Fruit fly (Drosophila melanogaster) whole organism, embryonic: ENCODE results near the gene mRpS35.
A peak's percentile ranks its signal among the peaks of the same experiment; 100 is the strongest.

Experiments
- Atf-2 ChIP-seq: fragments of 200-800 bp; sonication (Bioruptor generic); optimal IDR thresholded peaks from 2 replicates; lab custom pipeline; 2016; ENCODE audit warnings: missing biosample characterization, missing genetic modification characterization
- B-H2 ChIP-seq: fragments of 200-800 bp; sonication (Bioruptor generic); optimal IDR thresholded peaks from 2 replicates; lab custom pipeline; 2018; ENCODE audit warnings: missing biosample characterization, mild to moderate bottlenecking, missing genetic modification characterization
- CG10366 ChIP-seq: fragments of 200-800 bp; sonication (Bioruptor generic); IDR thresholded peaks from 2 replicates; pipeline ENCODE4 v1.3.6; 2022; ENCODE audit warnings: missing biosample characterization, missing genetic modification characterization
- CG10565 ChIP-seq: fragments of 200-800 bp; sonication (Bioruptor generic); optimal IDR thresholded peaks from 3 replicates; lab custom pipeline; 2016; ENCODE audit warnings: missing biosample characterization, mild to moderate bottlenecking, missing genetic modification characterization
- CG11696 ChIP-seq: fragments of 200-800 bp; sonication (Bioruptor generic); IDR thresholded peaks from 2 replicates; pipeline ENCODE4 v1.3.6; 2022; ENCODE audit warnings: missing biosample characterization, missing genetic modification characterization
- CG12104 ChIP-seq: fragments of 200-800 bp; sonication (Bioruptor generic); optimal IDR thresholded peaks from 3 replicates; lab custom pipeline; 2016; ENCODE audit warnings: missing biosample characterization, missing genetic modification characterization
- CG12155 ChIP-seq: fragments of 200-800 bp; sonication (Bioruptor generic); optimal IDR thresholded peaks from 3 replicates; lab custom pipeline; 2016; ENCODE audit warnings: missing biosample characterization, missing genetic modification characterization
- CG12744 ChIP-seq: fragments of 200-800 bp; sonication (Bioruptor generic); optimal IDR thresholded peaks from 2 replicates; lab custom pipeline; 2016; ENCODE audit warnings: missing biosample characterization, missing genetic modification characterization
- CG15073 ChIP-seq: fragments of 200-800 bp; sonication (Bioruptor generic); optimal IDR thresholded peaks from 2 replicates; lab custom pipeline; 2016; ENCODE audit warnings: missing biosample characterization, missing genetic modification characterization
- CG1603 ChIP-seq: fragments of 200-800 bp; sonication (Bioruptor generic); optimal IDR thresholded peaks from 2 replicates; lab custom pipeline; 2019; ENCODE audit warnings: missing biosample characterization, mild to moderate bottlenecking, missing genetic modification characterization, moderate library complexity
- CG16815 ChIP-seq: fragments of 200-800 bp; sonication (Bioruptor generic); optimal IDR thresholded peaks from 3 replicates; lab custom pipeline; 2017; ENCODE audit warnings: missing biosample characterization, mild to moderate bottlenecking, missing genetic modification characterization
- CG17359 ChIP-seq: fragments of 200-800 bp; sonication (Bioruptor generic); optimal IDR thresholded peaks from 3 replicates; lab custom pipeline; 2018; ENCODE audit warnings: missing biosample characterization, mild to moderate bottlenecking, missing genetic modification characterization, moderate library complexity
- CG18476 ChIP-seq: fragments of 200-800 bp; sonication (Bioruptor generic); optimal IDR thresholded peaks from 2 replicates; lab custom pipeline; 2016; ENCODE audit warnings: missing biosample characterization, mild to moderate bottlenecking, missing genetic modification characterization
- CG18764 ChIP-seq: fragments of 200-800 bp; sonication (Bioruptor generic); optimal IDR thresholded peaks from 3 replicates; lab custom pipeline; 2016; ENCODE audit warnings: missing biosample characterization, missing genetic modification characterization
- CG31441 ChIP-seq: fragments of 200-800 bp; sonication (Bioruptor generic); IDR thresholded peaks from 2 replicates; pipeline ENCODE4 v1.3.6; 2022; ENCODE audit warnings: missing biosample characterization, missing genetic modification characterization
- CG4328 ChIP-seq: fragments of 200-800 bp; sonication (Bioruptor generic); optimal IDR thresholded peaks from 3 replicates; lab custom pipeline; 2017; ENCODE audit warnings: missing biosample characterization, missing genetic modification reagents, missing genetic modification characterization
- CG6683 ChIP-seq: fragments of 200-800 bp; sonication (Bioruptor generic); optimal IDR thresholded peaks from 2 replicates; lab custom pipeline; 2017; ENCODE audit warnings: missing biosample characterization, mild to moderate bottlenecking, missing genetic modification characterization, missing genetic modification reagents
- CG6813 ChIP-seq: fragments of 200-800 bp; sonication (Bioruptor generic); optimal IDR thresholded peaks from 2 replicates; lab custom pipeline; 2017; ENCODE audit warnings: missing biosample characterization, missing genetic modification characterization, mild to moderate bottlenecking, moderate library complexity, missing genetic modification reagents
- CG7271 ChIP-seq: fragments of 200-800 bp; sonication (Bioruptor generic); optimal IDR thresholded peaks from 2 replicates; lab custom pipeline; 2018; ENCODE audit warnings: missing biosample characterization, mild to moderate bottlenecking, missing genetic modification characterization, moderate library complexity
- CG7839 ChIP-seq: fragments of 200-800 bp; sonication (Bioruptor generic); optimal IDR thresholded peaks from 3 replicates; lab custom pipeline; 2018; ENCODE audit warnings: missing biosample characterization, mild to moderate bottlenecking, missing genetic modification characterization, moderate library complexity
- CG7987 ChIP-seq: fragments of 200-800 bp; sonication (Bioruptor generic); optimal IDR thresholded peaks from 2 replicates; lab custom pipeline; 2018; ENCODE audit warnings: missing biosample characterization, mild to moderate bottlenecking, missing genetic modification characterization, moderate library complexity
- CG9797 ChIP-seq: fragments of 200-800 bp; sonication (Bioruptor generic); optimal IDR thresholded peaks from 3 replicates; lab custom pipeline; 2018; ENCODE audit warnings: missing biosample characterization, mild to moderate bottlenecking, missing genetic modification characterization
- CTCF ChIP-seq: fragments of 200-800 bp; sonication (Bioruptor generic); optimal IDR thresholded peaks from 2 replicates; lab custom pipeline; 2017; ENCODE audit warnings: missing biosample characterization, mild to moderate bottlenecking, missing genetic modification characterization, moderate library complexity
- D19A ChIP-seq: fragments of 200-800 bp; optimal IDR thresholded peaks from 3 replicates; lab custom pipeline; 2019; ENCODE audit warnings: missing biosample characterization, mild to moderate bottlenecking, missing genetic modification characterization, moderate library complexity
- Dll ChIP-seq: fragments of 200-800 bp; sonication (Bioruptor generic); IDR thresholded peaks from 4 replicates; pipeline ENCODE4 v1.3.6; 2022; ENCODE audit warnings: missing biosample characterization, missing genetic modification characterization; ENCODE audit not compliant: partially characterized antibody
- Elba2 ChIP-seq: fragments of 200-800 bp; sonication (Bioruptor generic); optimal IDR thresholded peaks from 3 replicates; lab custom pipeline; 2016; ENCODE audit warnings: missing biosample characterization, missing genetic modification characterization
- NFAT ChIP-seq: fragments of 200-800 bp; sonication (Bioruptor generic); IDR thresholded peaks from 2 replicates; pipeline ENCODE4 v1.3.6; 2022; ENCODE audit warnings: missing biosample characterization, missing genetic modification characterization
- Neu2 ChIP-seq: fragments of 200-800 bp; sonication (Bioruptor generic); optimal IDR thresholded peaks from 3 replicates; lab custom pipeline; 2016; ENCODE audit warnings: missing biosample characterization, missing genetic modification characterization, borderline replicate concordance
- PHDP ChIP-seq: fragments of 200-800 bp; sonication (Bioruptor generic); optimal IDR thresholded peaks from 3 replicates; lab custom pipeline; 2018; ENCODE audit warnings: missing biosample characterization, mild to moderate bottlenecking, missing genetic modification characterization, moderate library complexity
- Poxn ChIP-seq: fragments of 200-800 bp; sonication (Bioruptor generic); IDR thresholded peaks from 2 replicates; pipeline ENCODE4 v1.3.6; 2022; ENCODE audit warnings: missing biosample characterization, missing genetic modification characterization
- Sin3A ChIP-seq: fragments of >200 bp; optimal IDR thresholded peaks from 2 replicates; lab custom pipeline; 2018
- Sox100B ChIP-seq: fragments of 200-800 bp; sonication (Bioruptor generic); optimal IDR thresholded peaks from 3 replicates; lab custom pipeline; 2018; ENCODE audit warnings: missing biosample characterization, mild to moderate bottlenecking, missing genetic modification characterization
- ato ChIP-seq: fragments of 200-800 bp; sonication (Bioruptor generic); IDR thresholded peaks from 2 replicates; pipeline ENCODE4 v1.3.6; 2022; ENCODE audit warnings: missing biosample characterization, missing genetic modification characterization; ENCODE audit not compliant: partially characterized antibody
- bcd ChIP-seq: fragments of 200-800 bp; sonication (Bioruptor generic); optimal IDR thresholded peaks from 2 replicates; lab custom pipeline; 2017; ENCODE audit warnings: missing biosample characterization, mild to moderate bottlenecking, missing genetic modification characterization
- cwo ChIP-seq: fragments of 200-800 bp; sonication (Bioruptor generic); optimal IDR thresholded peaks from 3 replicates; lab custom pipeline; 2017; ENCODE audit warnings: missing biosample characterization, missing genetic modification characterization, mild to moderate bottlenecking, moderate library complexity, missing genetic modification reagents
- dati ChIP-seq: fragments of 200-800 bp; sonication (Bioruptor generic); IDR thresholded peaks from 2 replicates; pipeline ENCODE4 v1.3.6; 2022; ENCODE audit warnings: missing biosample characterization, missing genetic modification characterization
- dysf ChIP-seq: fragments of 200-800 bp; sonication (Bioruptor generic); IDR thresholded peaks from 3 replicates; pipeline ENCODE4 v1.3.6; 2022; ENCODE audit warnings: missing biosample characterization, missing genetic modification characterization
- ewg ChIP-seq: fragments of 200-800 bp; sonication (Bioruptor generic); optimal IDR thresholded peaks from 3 replicates; lab custom pipeline; 2017; ENCODE audit warnings: mild to moderate bottlenecking, missing biosample characterization, missing genetic modification reagents, missing genetic modification characterization
- fu2 ChIP-seq: fragments of 200-800 bp; sonication (Bioruptor generic); optimal IDR thresholded peaks from 2 replicates; lab custom pipeline; 2016; ENCODE audit warnings: missing biosample characterization, missing genetic modification characterization
- grau ChIP-seq: fragments of 200-800 bp; optimal IDR thresholded peaks from 3 replicates; lab custom pipeline; 2019; ENCODE audit warnings: missing biosample characterization, mild to moderate bottlenecking, missing genetic modification characterization, moderate library complexity
- gsb-n ChIP-seq: fragments of 200-800 bp; sonication (Bioruptor generic); optimal IDR thresholded peaks from 3 replicates; lab custom pipeline; 2018; ENCODE audit warnings: missing biosample characterization, mild to moderate bottlenecking, missing genetic modification characterization
- ham ChIP-seq: fragments of 200-800 bp; sonication (Bioruptor generic); IDR thresholded peaks from 2 replicates; pipeline ENCODE4 v1.3.6; 2022; ENCODE audit warnings: missing biosample characterization, missing genetic modification characterization
- ind ChIP-seq: fragments of 200-800 bp; sonication (Bioruptor generic); optimal IDR thresholded peaks from 3 replicates; lab custom pipeline; 2016; ENCODE audit warnings: missing biosample characterization, missing genetic modification characterization
- knrl ChIP-seq: fragments of 200-800 bp; sonication (Bioruptor generic); IDR thresholded peaks from 3 replicates; pipeline ENCODE4 v1.3.6; 2022; ENCODE audit warnings: missing biosample characterization, missing genetic modification characterization; ENCODE audit not compliant: partially characterized antibody
- ro ChIP-seq: fragments of 200-800 bp; sonication (Bioruptor generic); IDR thresholded peaks from 2 replicates; pipeline ENCODE4 v1.3.6; 2022; ENCODE audit warnings: missing biosample characterization, missing genetic modification characterization
- sc ChIP-seq, 3 experiments: fragments of >200 bp in 2 of 3; fragments of 200-800 bp in 1 of 3; sonication (Bioruptor generic) in 1 of 3; optimal IDR thresholded peaks; 2 replicates in 2 of 3; 3 replicates in 1 of 3; lab custom pipeline; 2017; ENCODE audit warnings: mild to moderate bottlenecking in 1 of 3, missing biosample characterization in 1 of 3, missing genetic modification characterization in 1 of 3, missing genetic modification reagents in 1 of 3
- sim ChIP-seq: fragments of 200-800 bp; sonication (Bioruptor generic); IDR thresholded peaks from 2 replicates; pipeline ENCODE4 v1.3.6; 2022; ENCODE audit warnings: missing biosample characterization, missing genetic modification characterization
- sqz ChIP-seq: fragments of 200-800 bp; sonication (Bioruptor generic); optimal IDR thresholded peaks from 3 replicates; lab custom pipeline; 2018; ENCODE audit warnings: missing biosample characterization, mild to moderate bottlenecking, missing genetic modification characterization
- tgo ChIP-seq: fragments of 200-800 bp; sonication (Bioruptor generic); IDR thresholded peaks from 3 replicates; pipeline ENCODE4 v1.3.6; 2022; ENCODE audit warnings: missing biosample characterization, missing genetic modification characterization
- unpg ChIP-seq: fragments of 200-800 bp; sonication (Bioruptor generic); optimal IDR thresholded peaks from 3 replicates; lab custom pipeline; 2018; ENCODE audit warnings: missing biosample characterization, mild to moderate bottlenecking, missing genetic modification characterization, moderate library complexity
- wdn ChIP-seq: fragments of 200-800 bp; sonication (Bioruptor generic); IDR thresholded peaks from 2 replicates; pipeline ENCODE4 v1.3.6; 2022; ENCODE audit warnings: missing biosample characterization, missing genetic modification characterization

Gene mRpS35

dm6 chr3L:2805956-2806527 lies 25.3 kb downstream of the mRpS35 start (continued):
- TF ChIP-seq CG7271 (tag; lab: Kevin White, UChicago) (no peak), CG18476 (GFP tag; lab: Kevin White, UChicago) (peak; percentile 40), CG12744 (GFP tag; lab: Kevin White, UChicago) (no peak), CG1603 (tag; lab: Kevin White, UChicago) (peak; percentile 79), Sox100B (GFP tag; lab: Kevin White, UChicago) (peak; percentile 58), bcd (peak; percentile 74), CG6813 (peak; percentile 60), CG15073 (GFP tag; lab: Kevin White, UChicago) (no peak), ato (GFP tag; lab: Robert Waterston, UW) (no peak), unpg (peak; percentile 64), ind (GFP tag; lab: Kevin White, UChicago) (peak; percentile 78), grau (tag; lab: Kevin White, UChicago) (peak; percentile 9), CG10366 (GFP tag; lab: Robert Waterston, UW) (peak; percentile 67), CG4328 (GFP tag; lab: Kevin White, UChicago) (no peak), CG10565 (GFP tag; lab: Kevin White, UChicago) (no peak), knrl (GFP tag; lab: Robert Waterston, UW) (no peak), Neu2 (GFP tag; lab: Kevin White, UChicago) (no peak), cwo (GFP tag; lab: Kevin White, UChicago) (peak; percentile 48), CG18764 (GFP tag; lab: Kevin White, UChicago) (peak; percentile 58), CG12104 (GFP tag; lab: Kevin White, UChicago) (peak; percentile 24), CG11696 (GFP tag; lab: Robert Waterston, UW) (peak; percentile 78), B-H2 (GFP tag; lab: Kevin White, UChicago) (no peak), CG6683 (GFP tag; lab: Kevin White, UChicago) (no peak), CG16815 (GFP tag; lab: Kevin White, UChicago) (no peak), PHDP (tag; lab: Kevin White, UChicago) (peak; percentile 28), wdn (GFP tag; lab: Robert Waterston, UW) (no peak), CG7839 (tag; lab: Kevin White, UChicago) (peak; percentile 85), tgo (peak; percentile 89), dysf (GFP tag; lab: Robert Waterston, UW) (peak; percentile 91), NFAT (peak; percentile 84), Sin3A (lab: Kevin White, UChicago) (no peak), CG7987 (GFP tag; lab: Kevin White, UChicago) (peak; percentile 37), sim (peak; percentile 85), Dll (GFP tag; lab: Robert Waterston, UW) (no peak), CG9797 (GFP tag; lab: Kevin White, UChicago) (no peak), Elba2 (GFP tag; lab: Kevin White, UChicago) (no peak), sqz (GFP tag; lab: Kevin White, UChicago) (no peak), CTCF (peak; percentile 6), sc (optimal IDR thresholded peaks at IDR 0.05; lab: Kevin White, UChicago) (no peak), sc (GFP tag; optimal IDR thresholded peaks at IDR 0.05; lab: Kevin White, UChicago) (no peak), ewg (peak; percentile 28), CG12155 (GFP tag; lab: Kevin White, UChicago) (peak; percentile 1), CG17359 (tag; lab: Kevin White, UChicago) (peak; percentile 79), dati (GFP tag; lab: Robert Waterston, UW) (no peak), CG31441 (GFP tag; lab: Robert Waterston, UW) (peak; percentile 72), gsb-n (tag; lab: Kevin White, UChicago) (peak; percentile 66), ro (GFP tag; lab: Robert Waterston, UW) (peak; percentile 64), Poxn (GFP tag; lab: Robert Waterston, UW) (no peak), ham (no peak), Atf-2 (GFP tag; lab: Kevin White, UChicago) (no peak), fu2 (GFP tag; lab: Kevin White, UChicago) (no peak), D19A (peak; percentile 63)
